Fruit fly (Drosophila melanogaster) Kc167 (cell line): ENCODE results near the gene sty.

Experiments
- Sin3A ChIP-seq: fragments of >200 bp; optimal IDR thresholded peaks from 2 replicates; lab custom pipeline; 2018; ENCODE audit warnings: missing external identifiers
- h ChIP-seq: fragments of >200 bp; optimal IDR thresholded peaks from 3 replicates; lab custom pipeline; 2018; ENCODE audit warnings: missing external identifiers
- insv ChIP-seq: fragments of >200 bp; optimal IDR thresholded peaks from 3 replicates; lab custom pipeline; 2018; ENCODE audit warnings: missing external identifiers
- psq ChIP-seq: fragments of >200 bp; optimal IDR thresholded peaks from 2 replicates; lab custom pipeline; 2017; ENCODE audit warnings: missing external identifiers
- ttk ChIP-seq: sonication (Bioruptor generic); optimal IDR thresholded peaks from 2 replicates; lab custom pipeline; 2017; ENCODE audit warnings: missing external identifiers

- TF ChIP-seq psq (lab: Kevin White, UChicago): no peak
- TF ChIP-seq insv: no peak
- TF ChIP-seq ttk (lab: Kevin White, UChicago): no peak
- TF ChIP-seq Sin3A: no peak
- TF ChIP-seq h (lab: Kevin White, UChicago): no peak
Observed at dm6 chr3L:3420237-3420643, 4.5 kb downstream of the sty start.
